Worm (Caenorhabditis elegans) whole organism, L1 larva: ENCODE data around the gene F14H3.5.

Source experiments
- C34B4.2 ChIP-seq: sonication (generic microtip); optimal IDR thresholded peaks from 2 replicates; lab custom pipeline; 2017; ENCODE audit warnings: mild to moderate bottlenecking, missing genetic modification characterization, missing compliant biosample characterization
- ama-1 ChIP-seq: fragments of 150-350 bp; optimal IDR thresholded peaks from 2 replicates; lab custom pipeline; 2014
- fkh-10 ChIP-seq: sonication (generic microtip); optimal IDR thresholded peaks from 2 replicates; lab custom pipeline; 2017; ENCODE audit warnings: missing biosample characterization, missing genetic modification reagents, missing genetic modification characterization
- lsy-2 ChIP-seq, 2 experiments: fragments of 150-350 bp; optimal IDR thresholded peaks; 2 replicates each; lab custom pipeline; 2014; ENCODE audit warnings: missing biosample characterization in 2 of 2, missing genetic modification characterization in 2 of 2
- nhr-76 ChIP-seq: sonication (generic microtip); optimal IDR thresholded peaks from 2 replicates; lab custom pipeline; 2017; ENCODE audit warnings: missing biosample characterization, missing genetic modification characterization
- nhr-77 ChIP-seq: fragments of 150-350 bp; optimal IDR thresholded peaks from 2 replicates; lab custom pipeline; 2014; ENCODE audit warnings: missing biosample characterization, missing genetic modification characterization
- xbp-1 ChIP-seq: sonication (generic microtip); optimal IDR thresholded peaks from 2 replicates; lab custom pipeline; 2016; ENCODE audit warnings: missing genetic modification characterization, missing compliant biosample characterization

- no peak for TF ChIP-seq nhr-76 (tag; lab: Kevin White, UChicago)
- no peak for TF ChIP-seq nhr-77 (tag; lab: Kevin White, UChicago)
- TF ChIP-seq lsy-2 (tag; optimal IDR thresholded peaks at IDR 0.05; lab: Kevin White, UChicago) = no peak
- no peak for TF ChIP-seq ama-1
- no peak for TF ChIP-seq C34B4.2 (tag; lab: Kevin White, UChicago)
- TF ChIP-seq fkh-10 (GFP tag; lab: Kevin White, UChicago) = no peak
- no peak for TF ChIP-seq xbp-1
These were observed 10.3 kb downstream of the F14H3.5 start, which contains the start of gene ZK285.2 for ce11 chrV:16046573-16046972.
